Fruit fly (Drosophila melanogaster): ENCODE measurements around the gene Atg8a.

- TF ChIP-seq CTCF (optimal IDR thresholded peaks at IDR 0.05) (no peak), CG8478 (optimal IDR thresholded peaks at IDR 0.05) (no peak)
Observed at dm6 chrX:10785920-10786361, 17.8 kb upstream of the Atg8a start.
